Worm (Caenorhabditis elegans): ENCODE results near the gene npp-16.
A peak's percentile ranks its signal among the peaks of the same experiment; 100 is the strongest.

Gene npp-16

DNA sequence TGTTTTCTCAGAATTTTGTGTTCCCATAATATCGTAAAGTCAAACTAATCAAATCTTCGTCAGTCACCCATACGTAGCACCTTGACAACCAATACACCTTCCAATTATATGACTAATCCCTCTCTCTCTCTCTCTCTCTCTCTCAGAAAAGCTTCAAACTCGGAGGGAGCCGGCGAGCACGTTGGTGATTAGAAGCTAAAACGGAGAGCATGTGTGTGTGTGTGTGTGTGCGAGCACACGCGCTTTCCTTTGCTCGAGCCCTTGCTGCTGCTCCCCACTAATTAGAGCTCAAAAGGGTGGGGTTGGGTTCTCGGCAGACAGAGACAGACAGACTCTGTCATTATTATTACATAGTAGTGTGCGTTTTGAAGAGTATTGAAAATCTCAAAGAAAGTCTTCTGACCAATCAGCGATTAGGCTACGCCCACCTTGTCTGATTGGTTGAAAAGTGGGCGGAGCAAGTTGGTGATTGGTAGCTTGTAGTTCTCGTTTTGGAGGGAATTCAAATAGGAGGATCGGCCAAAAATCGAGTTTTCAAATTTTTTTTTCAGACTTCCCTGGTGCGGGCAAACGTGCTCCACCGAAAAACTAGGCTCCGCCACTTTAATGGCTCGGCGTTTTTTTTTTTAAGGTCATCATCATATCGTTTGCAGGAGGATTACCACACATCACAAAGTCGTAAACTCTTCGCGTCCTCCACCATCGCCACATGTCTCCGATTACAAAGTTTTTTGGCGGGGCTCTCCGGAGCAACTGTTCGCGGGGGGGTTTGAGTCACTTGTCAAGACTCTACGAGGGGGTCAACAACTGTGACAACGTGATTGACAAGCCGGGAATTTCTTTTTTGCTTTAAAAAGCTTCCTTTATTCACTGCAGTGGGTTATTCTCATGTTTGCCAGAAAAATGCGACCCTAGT lies 19.6 kb downstream of the npp-16 start (continued):
- TF ChIP-seq unc-30 (tag; optimal IDR thresholded peaks at IDR 0.05) (no peak), efl-3 (GFP tag; optimal IDR thresholded peaks at IDR 0.05) (no peak), lin-15B (tag; optimal IDR thresholded peaks at IDR 0.05) (no peak), C04F5.9 (tag; optimal IDR thresholded peaks at IDR 0.05) (no peak), sox-4 (tag; optimal IDR thresholded peaks at IDR 0.05) (no peak), mep-1 (tag; optimal IDR thresholded peaks at IDR 0.05) (peak; percentile 1), Y116A8C.19 (tag; optimal IDR thresholded peaks at IDR 0.05; ENCODE audit: borderline replicate concordance) (no peak), rnt-1 (tag; optimal IDR thresholded peaks at IDR 0.05) (peak; percentile 74), ceh-82 (tag; optimal IDR thresholded peaks at IDR 0.05) (peak in 1 of 3 experiments; percentile 23), alr-1 (tag; optimal IDR thresholded peaks at IDR 0.05; ENCODE audit: borderline replicate concordance) (no peak), fkh-10 (GFP tag; optimal IDR thresholded peaks at IDR 0.05) (no peak), lir-3 (tag; optimal IDR thresholded peaks at IDR 0.05; ENCODE audit: poor library complexity) (no peak), egl-13 (tag; optimal IDR thresholded peaks at IDR 0.05) (peak; percentile 2), nhr-84 (tag; optimal IDR thresholded peaks at IDR 0.05) (no peak), nhr-20 (tag; optimal IDR thresholded peaks at IDR 0.05) (peak; percentile 13), nhr-28 (tag; optimal IDR thresholded peaks at IDR 0.05) (no peak), C34B4.2 (tag; optimal IDR thresholded peaks at IDR 0.05) (no peak), nhr-11 (tag; optimal IDR thresholded peaks at IDR 0.05) (no peak), nhr-19 (GFP tag; conservative IDR thresholded peaks at IDR 0.05) (peak; percentile 42), nhr-12 (tag; optimal IDR thresholded peaks at IDR 0.05) (no peak), snpc-4 (tag; optimal IDR thresholded peaks at IDR 0.05) (no peak), tbx-2 (tag; optimal IDR thresholded peaks at IDR 0.05) (no peak), isw-1 (GFP tag; IDR thresholded peaks at IDR 0.05) (no peak), zip-4 (GFP tag; optimal IDR thresholded peaks at IDR 0.05) (no peak), zag-1 (tag; optimal IDR thresholded peaks at IDR 0.05) (no peak), elt-3 (tag; optimal IDR thresholded peaks at IDR 0.05) (no peak), lin-39 (tag; optimal IDR thresholded peaks at IDR 0.05) (no peak), nhr-85 (tag) (peak; percentile 35), mef-2 (tag; optimal IDR thresholded peaks at IDR 0.05) (no peak), elt-2 (tag; optimal IDR thresholded peaks at IDR 0.05) (no peak), F16B12.6 (tag; optimal IDR thresholded peaks at IDR 0.05) (no peak), sup-37 (GFP tag; optimal IDR thresholded peaks at IDR 0.05) (peak; percentile 26), ceh-90 (tag; optimal IDR thresholded peaks at IDR 0.05) (no peak)

DNA sequence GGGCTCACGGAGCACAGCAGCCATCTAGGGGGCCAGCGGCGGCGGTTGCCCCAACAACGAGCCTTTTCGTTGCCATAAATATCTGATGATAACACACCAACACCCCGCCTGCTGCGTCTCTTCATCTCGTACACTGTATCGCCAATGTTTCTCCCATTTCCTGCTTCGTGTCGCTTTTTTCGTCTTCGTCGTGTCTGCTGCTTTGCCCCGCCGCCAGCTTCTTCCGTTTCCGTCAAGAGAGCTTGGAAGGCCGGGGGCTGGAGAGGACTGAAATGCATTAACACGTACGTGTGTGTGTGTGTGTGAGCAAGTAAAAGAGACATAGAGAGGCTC lies 20.2 kb downstream of the npp-16 start:
- TF ChIP-seq pqm-1 (tag; optimal IDR thresholded peaks at IDR 0.05) (no peak), nhr-12 (tag; optimal IDR thresholded peaks at IDR 0.05) (no peak), nhr-47 (tag; optimal IDR thresholded peaks at IDR 0.05) (peak; percentile 65), ceh-8 (GFP tag; optimal IDR thresholded peaks at IDR 0.05) (no peak), nhr-77 (tag; optimal IDR thresholded peaks at IDR 0.05) (no peak), fkh-10 (GFP tag; optimal IDR thresholded peaks at IDR 0.05) (peak; percentile 20), blmp-1 (tag; optimal IDR thresholded peaks at IDR 0.05) (no peak), sptf-1 (tag; optimal IDR thresholded peaks at IDR 0.05) (no peak), irx-1 (tag; optimal IDR thresholded peaks at IDR 0.05) (no peak), nhr-20 (tag; optimal IDR thresholded peaks at IDR 0.05) (no peak), nhr-71 (tag; optimal IDR thresholded peaks at IDR 0.05) (peak; percentile 60), ceh-63 (GFP tag; optimal IDR thresholded peaks at IDR 0.05) (no peak), tlp-1 (tag; optimal IDR thresholded peaks at IDR 0.05) (no peak), lsy-2 (tag; optimal IDR thresholded peaks at IDR 0.05) (peak in 1 of 2 experiments; percentile 41), C34B4.2 (tag; optimal IDR thresholded peaks at IDR 0.05) (no peak), ztf-11 (tag; optimal IDR thresholded peaks at IDR 0.05) (no peak), nhr-19 (GFP tag; conservative IDR thresholded peaks at IDR 0.05) (no peak), zag-1 (tag; optimal IDR thresholded peaks at IDR 0.05) (no peak), mef-2 (tag; optimal IDR thresholded peaks at IDR 0.05) (peak; percentile 1), zip-4 (GFP tag; optimal IDR thresholded peaks at IDR 0.05) (no peak), unc-86 (tag; optimal IDR thresholded peaks at IDR 0.05) (peak; percentile 18), lin-15B (tag; optimal IDR thresholded peaks at IDR 0.05) (no peak), mab-9 (GFP tag; IDR thresholded peaks at IDR 0.05) (no peak), egl-13 (tag; optimal IDR thresholded peaks at IDR 0.05) (peak; percentile 75), pag-3 (tag; optimal IDR thresholded peaks at IDR 0.05; ENCODE audit: borderline replicate concordance, insufficient read depth) (no peak), C16A3.4 (tag; optimal IDR thresholded peaks at IDR 0.05) (no peak), isw-1 (GFP tag; IDR thresholded peaks at IDR 0.05) (peak; percentile 11), lin-35 (GFP tag; optimal IDR thresholded peaks at IDR 0.05) (peak in 1 of 2 experiments; percentile 6), elt-3 (tag; optimal IDR thresholded peaks at IDR 0.05) (no peak)

Data from whole organism, L1 larva.